Worm (Caenorhabditis elegans): ENCODE measurements around the gene F08H9.4.

Gene F08H9.4

ce11 chrV:14505745-14506214, 41.6 kb upstream of the F08H9.4 start:
- TF ChIP-seq sdz-12 (GFP tag; optimal IDR thresholded peaks at IDR 0.05) (no peak), lim-7 (GFP tag; IDR thresholded peaks at IDR 0.05) (no peak), mdl-1 (tag; optimal IDR thresholded peaks at IDR 0.05) (peak; percentile 52 to 56), dve-1 (tag; optimal IDR thresholded peaks at IDR 0.05; ENCODE audit: insufficient read depth) (peak; percentile 65), nhr-11 (tag; optimal IDR thresholded peaks at IDR 0.05) (no peak), D1046.2 (GFP tag; IDR thresholded peaks at IDR 0.05) (no peak), nhr-102 (tag; optimal IDR thresholded peaks at IDR 0.05) (peak; percentile 17), nhr-10 (tag; optimal IDR thresholded peaks at IDR 0.05) (no peak), hlh-11 (tag; optimal IDR thresholded peaks at IDR 0.05) (peak; percentile 86), mep-1 (tag; optimal IDR thresholded peaks at IDR 0.05) (peak; percentile 2), nhr-28 (tag; optimal IDR thresholded peaks at IDR 0.05) (peak; percentile 84), pqm-1 (tag; optimal IDR thresholded peaks at IDR 0.05) (peak; percentile 77), nhr-42 (GFP tag; IDR thresholded peaks at IDR 0.05) (no peak), tra-1 (GFP tag; IDR thresholded peaks at IDR 0.05) (peak; percentile 72; the same call in 1 of the 2 replicates), nhr-25 (tag; optimal IDR thresholded peaks at IDR 0.05; ENCODE audit: borderline replicate concordance, insufficient read depth) (peak; percentile 4), mes-2 (tag; optimal IDR thresholded peaks at IDR 0.05; ENCODE audit: poor library complexity, severe bottlenecking) (peak; percentile 34), hlh-30 (tag; optimal IDR thresholded peaks at IDR 0.05; ENCODE audit: insufficient read depth) (peak; percentile 76), zip-2 (tag; optimal IDR thresholded peaks at IDR 0.05) (no peak), rbr-2 (tag; optimal IDR thresholded peaks at IDR 0.05) (peak; percentile 26), F37D6.2 (tag; optimal IDR thresholded peaks at IDR 0.05) (no peak), aha-1 (tag) (peak; percentile 81), lsy-2 (tag; optimal IDR thresholded peaks at IDR 0.05) (no peak), set-16 (GFP tag; IDR thresholded peaks at IDR 0.05) (peak; percentile 20; the same call in 1 of the 2 replicates), lin-29 (GFP tag; IDR thresholded peaks at IDR 0.05) (no peak), nhr-76 (tag; optimal IDR thresholded peaks at IDR 0.05) (no peak), egl-43 (GFP tag; IDR thresholded peaks at IDR 0.05) (peak; percentile 37; the same call in 1 of the 2 replicates), tag-97 (GFP tag; IDR thresholded peaks at IDR 0.05) (no peak), cey-2 (tag; optimal IDR thresholded peaks at IDR 0.05; ENCODE audit: borderline replicate concordance, insufficient read depth) (peak; percentile 62), unc-62 (GFP tag; optimal IDR thresholded peaks at IDR 0.05 in 1 of 2) (peak in 1 of 2 experiments; percentile 66), unc-62 (tag; optimal IDR thresholded peaks at IDR 0.05) (no peak), dmd-6 (GFP tag; IDR thresholded peaks at IDR 0.05) (peak; percentile 75), mxl-3 (GFP tag; optimal IDR thresholded peaks at IDR 0.05) (peak; percentile 92), lin-1 (GFP tag; IDR thresholded peaks at IDR 0.05) (peak; percentile 28; the same call in 1 of the 2 replicates), nhr-48 (tag; optimal IDR thresholded peaks at IDR 0.05) (peak; percentile 78), spr-1 (tag; optimal IDR thresholded peaks at IDR 0.05) (peak; percentile 69)

ce11 chrV:14504774-14505173, 40.5 kb upstream of the F08H9.4 start:
- TF ChIP-seq unc-39 (tag; optimal IDR thresholded peaks at IDR 0.05) (no peak), nhr-41 (GFP tag; IDR thresholded peaks at IDR 0.05) (no peak), zfp-3 (GFP tag; conservative IDR thresholded peaks at IDR 0.05) (no peak), tra-1 (GFP tag; IDR thresholded peaks at IDR 0.05) (no peak), dmd-6 (GFP tag; IDR thresholded peaks at IDR 0.05) (peak; percentile 27; the same call in 1 of the 2 replicates), ctbp-1 (GFP tag; IDR thresholded peaks at IDR 0.05) (no peak), nhr-28 (tag; optimal IDR thresholded peaks at IDR 0.05) (peak; percentile 14), nhr-76 (tag; optimal IDR thresholded peaks at IDR 0.05) (no peak), mdl-1 (tag; optimal IDR thresholded peaks at IDR 0.05) (no peak), hlh-11 (tag; optimal IDR thresholded peaks at IDR 0.05) (peak; percentile 6), dpl-1 (GFP tag; optimal IDR thresholded peaks at IDR 0.05) (no peak), dmd-8 (GFP tag; IDR thresholded peaks at IDR 0.05) (no peak), mxl-3 (GFP tag; optimal IDR thresholded peaks at IDR 0.05) (peak; percentile 30), mep-1 (tag; optimal IDR thresholded peaks at IDR 0.05) (peak; percentile 23)
